Fruit fly (Drosophila melanogaster): ENCODE measurements around the gene CG14014.

CG14014 gene

DNA sequence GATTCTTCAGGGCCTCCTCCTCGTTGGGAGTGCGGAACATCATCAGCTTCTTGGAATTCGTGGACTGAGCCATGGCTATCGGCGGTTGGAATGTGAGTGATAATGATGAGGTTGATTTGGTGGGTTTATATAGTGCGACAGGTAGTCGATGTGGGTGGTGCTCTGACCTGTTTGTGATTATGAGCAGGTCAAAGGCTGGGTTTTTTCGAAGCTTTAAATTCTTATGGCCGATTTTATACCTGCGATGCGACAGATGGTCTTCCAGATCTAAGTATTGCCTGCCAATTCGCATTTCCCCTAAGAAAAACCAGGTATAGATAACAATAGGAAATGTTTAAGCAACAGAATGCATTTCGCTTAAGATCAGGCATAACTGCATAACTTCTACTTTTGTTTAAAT, at the start of gene CG14014:
CG14014 (minus strand) TSS at position 101 of the 400 bp plus-strand sequence.
- no peak for TF ChIP-seq noc (tag; optimal IDR thresholded peaks at IDR 0.05)

DNA sequence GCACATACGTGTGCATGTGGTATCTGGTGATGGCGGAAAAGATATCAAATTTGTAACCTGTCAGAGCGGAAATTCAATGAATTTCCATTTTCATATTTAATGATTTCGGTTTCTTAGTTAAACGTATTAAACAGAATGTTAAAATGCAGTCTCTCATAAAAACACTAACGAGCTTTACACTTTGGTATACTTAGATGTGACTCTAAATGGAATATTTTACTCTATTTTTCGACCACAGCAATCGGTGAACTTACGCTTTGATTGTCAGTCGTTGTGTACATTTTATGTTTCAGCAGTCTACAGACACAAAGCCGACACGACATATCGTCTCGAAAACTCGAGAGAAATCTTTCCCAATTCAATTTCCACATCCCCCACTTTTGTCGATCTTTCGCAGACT, 45.9 kb upstream of the CG14014 start, which contains the start of gene CG18266:
CG18266 (plus strand) TSS at position 301 of the 400 bp plus-strand sequence.
- TF ChIP-seq noc (tag; optimal IDR thresholded peaks at IDR 0.05) = no peak

- TF ChIP-seq noc (tag; optimal IDR thresholded peaks at IDR 0.05) = no peak
Measured at dm6 chr2L:5593839-5594238, 43.2 kb upstream of the CG14014 start.

DNA sequence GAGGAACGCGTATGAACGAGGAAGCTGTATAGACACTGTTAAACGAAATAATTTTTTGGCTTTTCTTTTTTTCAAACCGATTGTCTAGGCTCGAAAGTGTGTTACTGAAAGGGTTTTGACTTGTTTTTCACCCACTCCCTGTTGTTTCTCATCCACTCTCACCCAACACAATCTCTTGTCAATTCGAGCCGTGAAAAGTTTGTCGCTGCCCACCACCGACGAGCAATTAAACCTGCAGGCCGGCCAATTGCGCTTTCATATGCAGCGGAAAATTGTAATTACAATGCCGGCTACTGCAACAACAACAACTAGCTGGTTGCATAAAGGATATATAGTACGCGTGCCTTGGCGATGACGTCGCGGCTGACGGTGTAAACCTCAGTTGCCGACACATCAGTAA, 37.7 kb upstream of the CG14014 start, which contains the start of gene CG7251:
CG7251 (minus strand) TSS at position 101 of the 400 bp plus-strand sequence.
- no peak for TF ChIP-seq noc (tag; optimal IDR thresholded peaks at IDR 0.05)

dm6 chr2L:5581016-5581415, 30.4 kb upstream of the CG14014 start, which contains the start of gene CG14011:
CG14011 (minus strand) TSS chr2L:5581116.
- no peak for TF ChIP-seq noc (tag; optimal IDR thresholded peaks at IDR 0.05)

- no peak for TF ChIP-seq noc (tag; optimal IDR thresholded peaks at IDR 0.05)
Measured at dm6 chr2L:5569503-5569902, 18.9 kb upstream of the CG14014 start.

DNA sequence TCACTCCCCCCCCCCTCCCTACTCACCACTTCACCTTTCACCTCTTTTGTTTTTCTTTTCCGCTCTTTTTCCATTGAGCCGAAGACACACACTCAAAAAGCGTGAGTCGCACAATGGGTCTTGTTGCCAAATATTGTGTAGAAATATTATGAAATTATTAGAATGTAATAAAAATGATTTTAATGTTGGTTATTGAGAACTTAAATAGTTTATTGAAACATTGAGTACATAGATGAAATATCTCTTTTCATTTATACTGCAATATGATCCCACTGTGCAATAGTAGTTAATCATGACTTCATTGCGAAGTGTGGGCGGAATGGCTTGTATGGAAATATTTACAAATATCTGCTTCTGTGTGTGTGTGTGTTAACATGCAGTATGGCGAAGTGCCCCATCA, 16.5 kb upstream of the CG14014 start:
- no peak for TF ChIP-seq noc (tag; optimal IDR thresholded peaks at IDR 0.05)

- TF ChIP-seq noc (tag; optimal IDR thresholded peaks at IDR 0.05) = no peak
Measured at dm6 chr2L:5558809-5559392, 8.3 kb upstream of the CG14014 start, which contains the start of gene GluRIIB. GluRIIB (plus strand) TSS chr2L:5559342.

- TF ChIP-seq noc (tag; optimal IDR thresholded peaks at IDR 0.05) = no peak
Measured at dm6 chr2L:5554818-5555217, 4.2 kb upstream of the CG14014 start, which contains the start of gene GluRIIA. GluRIIA (plus strand) TSS chr2L:5555072.

dm6 chr2L:5553750-5554149, 3.1 kb upstream of the CG14014 start, which contains the start of the genes CG14013 and CG14017:
CG14013 (minus strand) TSS chr2L:5553850.
CG14017 (plus strand) TSS chr2L:5553897.
- TF ChIP-seq noc (tag; optimal IDR thresholded peaks at IDR 0.05) = no peak

- no peak for TF ChIP-seq noc (tag; optimal IDR thresholded peaks at IDR 0.05)
Measured at dm6 chr2L:5551538-5551937, 903 bp upstream of the CG14014 start, which contains the start of gene CG18269. CG18269 (plus strand) TSS chr2L:5551838.

DNA sequence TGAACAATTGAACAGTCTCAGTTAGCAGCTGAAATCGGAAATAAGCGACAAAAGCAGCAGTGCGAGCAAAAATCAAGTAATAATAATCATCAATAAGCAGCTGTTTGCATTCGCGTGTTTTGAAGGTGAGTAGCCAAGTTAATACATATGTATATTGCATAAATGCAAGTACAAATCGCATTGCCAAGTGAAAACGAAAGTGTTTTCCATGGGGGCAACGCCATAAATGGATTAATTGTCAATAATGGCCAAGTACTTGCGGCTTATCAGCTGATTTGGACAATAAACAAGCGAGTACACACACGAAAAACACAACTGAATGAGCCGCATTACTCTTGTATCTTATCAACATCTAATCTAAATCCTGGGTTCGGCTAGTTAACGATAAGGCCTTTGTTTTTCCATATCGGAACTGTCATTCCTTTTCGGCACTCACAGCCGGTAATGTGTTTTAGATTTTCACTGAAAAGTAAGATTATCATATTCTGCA, 3.3 kb downstream of the CG14014 start:
- peak; percentile 23 for TF ChIP-seq noc (tag; optimal IDR thresholded peaks at IDR 0.05)

DNA sequence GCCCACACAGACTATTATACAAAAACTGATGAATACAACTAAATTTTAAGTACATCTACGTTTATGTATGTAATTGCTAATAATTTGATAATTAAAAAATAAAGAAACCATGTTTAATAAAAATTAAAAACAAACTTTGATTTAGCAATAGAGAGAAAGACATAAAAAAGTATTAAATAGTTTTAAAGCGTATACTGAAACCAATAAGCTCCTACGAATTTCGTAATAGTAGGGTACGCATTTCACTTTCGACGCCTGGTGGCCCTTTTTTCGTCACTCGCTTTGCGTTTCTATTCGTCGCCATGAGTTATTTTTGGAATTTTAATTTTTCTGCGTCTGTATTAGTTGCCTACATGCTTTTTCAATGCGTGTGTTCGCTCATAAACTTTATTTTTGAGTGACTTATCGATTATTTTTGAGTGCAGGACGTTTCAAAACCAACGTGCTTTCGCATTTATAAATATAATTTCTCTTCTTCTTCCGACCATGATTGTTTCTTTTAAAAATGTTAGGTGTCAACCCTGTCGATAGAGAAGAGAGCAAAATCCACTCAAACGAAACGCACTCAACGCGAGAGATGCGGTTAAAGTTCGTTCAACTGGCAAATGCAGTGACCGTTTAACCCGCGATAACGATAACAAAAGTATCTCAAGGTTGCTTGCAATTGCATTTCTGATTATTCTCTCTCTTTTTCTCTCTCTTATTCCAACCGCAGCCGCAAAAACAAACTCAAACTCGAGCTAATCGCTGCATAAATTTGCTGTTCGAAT, 3.9 kb downstream of the CG14014 start, which contains the start of gene Oscillin:
Oscillin (plus strand) TSS at position 569 of the 770 bp plus-strand sequence.
- TF ChIP-seq noc (tag; optimal IDR thresholded peaks at IDR 0.05) = no peak

- TF ChIP-seq noc (tag; optimal IDR thresholded peaks at IDR 0.05) = no peak
Measured at dm6 chr2L:5546207-5546517, 4.5 kb downstream of the CG14014 start.

dm6 chr2L:5542944-5543515, 7.6 kb downstream of the CG14014 start:
- TF ChIP-seq noc (tag; optimal IDR thresholded peaks at IDR 0.05) = peak; percentile 21

dm6 chr2L:5541935-5542685, 8.5 kb downstream of the CG14014 start, which contains the start of the genes Hel25E and Lam:
Hel25E (minus strand) TSS chr2L:5542314.
Lam (plus strand) TSS chr2L:5542480.
- TF ChIP-seq noc (tag; optimal IDR thresholded peaks at IDR 0.05) = no peak
